Worm (Caenorhabditis elegans) whole organism, late embryonic: ENCODE measurements around the gene npp-8.

ENCODE experiments used
- K02D7.2 ChIP-seq: sonication (generic microtip); optimal IDR thresholded peaks from 2 replicates; lab custom pipeline; 2017; ENCODE audit warnings: mild to moderate bottlenecking, missing genetic modification characterization, missing compliant biosample characterization
- ama-1 ChIP-seq: fragments of 150-350 bp; optimal IDR thresholded peaks from 2 replicates; lab custom pipeline; 2014
- fkh-6 ChIP-seq: sonication (generic microtip); optimal IDR thresholded peaks from 2 replicates; lab custom pipeline; 2016; ENCODE audit warnings: missing genetic modification characterization, missing compliant biosample characterization
- lin-11 ChIP-seq: fragments of 200-800 bp; sonication (Bioruptor generic); optimal IDR thresholded peaks from 2 replicates; lab custom pipeline; 2018; ENCODE audit warnings: mild to moderate bottlenecking, missing genetic modification characterization, missing compliant biosample characterization
- sox-2 ChIP-seq: fragments of 200-800 bp; sonication (Bioruptor generic); IDR thresholded peaks from 2 replicates; pipeline ENCODE4 v1.3.6; 2022; ENCODE audit warnings: missing genetic modification reagents, missing genetic modification characterization, missing compliant biosample characterization
- unc-3 ChIP-seq, 2 experiments: fragments of 200-800 bp in 1 of 2; sonication (Bioruptor generic) in 1 of 2; sonication (generic microtip) in 1 of 2; conservative IDR thresholded peaks in 1 of 2; optimal IDR thresholded peaks in 1 of 2; 2 replicates each; pipeline versions ENCODE4 v1.3.6 to Lab custom; 2016 to 2022; ENCODE audit warnings: missing compliant biosample characterization in 2 of 2, missing genetic modification characterization in 2 of 2, missing genetic modification reagents in 1 of 2

- TF ChIP-seq unc-3 (GFP tag; conservative IDR thresholded peaks at IDR 0.05; lab: Robert Waterston, UW) (no peak), unc-3 (tag; optimal IDR thresholded peaks at IDR 0.05; lab: Kevin White, UChicago) (no peak), ama-1 (lab: Kevin White, UChicago) (no peak), K02D7.2 (no peak), fkh-6 (no peak), lin-11 (no peak), sox-2 (GFP tag; lab: Robert Waterston, UW) (no peak)
These were observed 45.0 kb downstream of the npp-8 start, which contains the start of gene tag-244 for ce11 chrIV:1550578-1550977.
